Fruit fly (Drosophila melanogaster) whole organism, prepupa: Measurements from ENCODE around the gene mew.

Experiments used
- Blimp-1 ChIP-seq: fragments of 200-800 bp; sonication (Bioruptor generic); optimal IDR thresholded peaks from 3 replicates; lab custom pipeline; 2017; ENCODE audit warnings: missing biosample characterization, missing genetic modification characterization, mild to moderate bottlenecking, moderate library complexity, missing genetic modification reagents
- CG15336 ChIP-seq: fragments of 200-800 bp; sonication (Bioruptor generic); IDR thresholded peaks from 2 replicates; pipeline ENCODE4 v1.3.6; 2022; ENCODE audit warnings: missing biosample characterization, missing genetic modification characterization
- CG6163 ChIP-seq: fragments of 200-800 bp; sonication (Bioruptor generic); IDR thresholded peaks from 3 replicates; pipeline ENCODE4 v1.3.6; 2022; ENCODE audit warnings: missing biosample characterization, missing genetic modification characterization

DNA sequence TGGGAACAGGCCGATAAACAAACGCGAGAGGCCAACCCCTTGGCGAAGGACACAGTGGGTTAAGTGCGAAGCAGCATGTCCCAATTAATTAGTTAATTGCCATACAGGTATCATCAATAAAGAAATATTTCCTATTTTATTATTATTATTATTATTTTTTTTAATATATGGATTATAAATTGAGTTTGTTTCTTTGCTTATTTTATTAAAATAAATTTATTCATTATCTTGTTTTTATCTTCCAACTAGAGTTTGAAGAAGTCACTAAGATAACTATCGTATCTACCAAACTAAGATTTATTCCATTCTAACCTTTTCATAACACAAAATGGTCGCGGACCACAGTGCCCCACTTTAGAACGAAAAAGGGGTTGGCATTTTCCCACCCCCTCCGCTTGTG, 50.2 kb downstream of the mew start:
- TF ChIP-seq CG6163 (no peak), CG15336 (GFP tag; lab: Robert Waterston, UW) (no peak), Blimp-1 (no peak)
